Fruit fly (Drosophila melanogaster) whole organism, embryonic: ENCODE results near the gene Naam.
A peak's percentile ranks its signal among the peaks of the same experiment; 100 is the strongest.

Source experiments
- Adf1 ChIP-seq: fragments of 200-800 bp; sonication (Bioruptor generic); IDR thresholded peaks from 2 replicates; pipeline ENCODE4 v1.3.6; 2022; ENCODE audit warnings: missing biosample characterization, missing genetic modification characterization
- CG10209 ChIP-seq: fragments of 200-800 bp; sonication (Bioruptor generic); optimal IDR thresholded peaks from 3 replicates; lab custom pipeline; 2017; ENCODE audit warnings: missing biosample characterization, mild to moderate bottlenecking, missing genetic modification characterization, missing genetic modification reagents
- CG10431 ChIP-seq: fragments of 200-800 bp; sonication (Bioruptor generic); optimal IDR thresholded peaks from 3 replicates; lab custom pipeline; 2018; ENCODE audit warnings: missing biosample characterization, mild to moderate bottlenecking, missing genetic modification characterization
- CG10462 ChIP-seq: fragments of 200-800 bp; sonication (Bioruptor generic); optimal IDR thresholded peaks from 2 replicates; lab custom pipeline; 2016; ENCODE audit warnings: missing biosample characterization, missing genetic modification characterization
- CG11504 ChIP-seq: fragments of 200-800 bp; sonication (Bioruptor generic); optimal IDR thresholded peaks from 3 replicates; lab custom pipeline; 2019; ENCODE audit warnings: missing biosample characterization, mild to moderate bottlenecking, missing genetic modification characterization, moderate library complexity
- CG12236 ChIP-seq: fragments of 200-800 bp; sonication (Bioruptor generic); optimal IDR thresholded peaks from 2 replicates; lab custom pipeline; 2016; ENCODE audit warnings: missing biosample characterization, missing genetic modification characterization
- CG12659 ChIP-seq: fragments of 200-800 bp; sonication (Bioruptor generic); optimal IDR thresholded peaks from 3 replicates; lab custom pipeline; 2017; ENCODE audit warnings: mild to moderate bottlenecking, missing biosample characterization, missing genetic modification reagents, missing genetic modification characterization
- CG13287 ChIP-seq: fragments of 200-800 bp; sonication (Bioruptor generic); IDR thresholded peaks from 2 replicates; pipeline ENCODE4 v1.3.6; 2022; ENCODE audit warnings: missing biosample characterization, missing genetic modification characterization; ENCODE audit not compliant: partially characterized antibody
- CG13424 ChIP-seq: fragments of 200-800 bp; sonication (Bioruptor generic); optimal IDR thresholded peaks from 2 replicates; lab custom pipeline; 2019; ENCODE audit warnings: missing biosample characterization, mild to moderate bottlenecking, missing genetic modification characterization, moderate library complexity
- CG15269 ChIP-seq: fragments of 200-800 bp; sonication (Bioruptor generic); optimal IDR thresholded peaks from 2 replicates; lab custom pipeline; 2018; ENCODE audit warnings: missing biosample characterization, mild to moderate bottlenecking, missing genetic modification characterization, moderate library complexity
- CG16779 ChIP-seq: fragments of 200-800 bp; sonication (Bioruptor generic); IDR thresholded peaks from 2 replicates; pipeline ENCODE4 v1.3.6; 2022; ENCODE audit warnings: missing biosample characterization, missing genetic modification characterization
- CG3281 ChIP-seq: fragments of 200-800 bp; sonication (Bioruptor generic); optimal IDR thresholded peaks from 3 replicates; lab custom pipeline; 2017; ENCODE audit warnings: missing biosample characterization, mild to moderate bottlenecking, missing genetic modification characterization
- CG3838 ChIP-seq: fragments of 200-800 bp; sonication (Bioruptor generic); optimal IDR thresholded peaks from 3 replicates; lab custom pipeline; 2016; ENCODE audit warnings: missing biosample characterization, missing genetic modification characterization
- CG4707 ChIP-seq: fragments of 200-800 bp; sonication (Bioruptor generic); optimal IDR thresholded peaks from 2 replicates; lab custom pipeline; 2018; ENCODE audit warnings: missing biosample characterization, mild to moderate bottlenecking, missing genetic modification characterization, moderate library complexity
- CG6791 ChIP-seq: fragments of 200-800 bp; sonication (Bioruptor generic); IDR thresholded peaks from 3 replicates; pipeline ENCODE4 v1.3.6; 2022; ENCODE audit warnings: missing biosample characterization, missing genetic modification characterization; ENCODE audit not compliant: partially characterized antibody
- CG7786 ChIP-seq: fragments of 200-800 bp; sonication (Bioruptor generic); optimal IDR thresholded peaks from 2 replicates; lab custom pipeline; 2016; ENCODE audit warnings: missing biosample characterization, missing genetic modification characterization
- CG7839 ChIP-seq: fragments of 200-800 bp; sonication (Bioruptor generic); optimal IDR thresholded peaks from 3 replicates; lab custom pipeline; 2018; ENCODE audit warnings: missing biosample characterization, mild to moderate bottlenecking, missing genetic modification characterization, moderate library complexity
- CG8359 ChIP-seq: fragments of 200-800 bp; sonication (Bioruptor generic); optimal IDR thresholded peaks from 2 replicates; lab custom pipeline; 2017; ENCODE audit warnings: missing biosample characterization, mild to moderate bottlenecking, missing genetic modification characterization, borderline replicate concordance
- CG8924 ChIP-seq: fragments of 200-800 bp; optimal IDR thresholded peaks from 3 replicates; lab custom pipeline; 2019; ENCODE audit warnings: missing biosample characterization, mild to moderate bottlenecking, missing genetic modification characterization, moderate library complexity
- CG9876 ChIP-seq: fragments of 200-800 bp; sonication (Bioruptor generic); optimal IDR thresholded peaks from 2 replicates; lab custom pipeline; 2016; ENCODE audit warnings: missing biosample characterization, missing genetic modification characterization
- CTCF ChIP-seq: fragments of 200-800 bp; sonication (Bioruptor generic); optimal IDR thresholded peaks from 2 replicates; lab custom pipeline; 2017; ENCODE audit warnings: missing biosample characterization, mild to moderate bottlenecking, missing genetic modification characterization, moderate library complexity
- CoRest ChIP-seq: fragments of 200-800 bp; sonication (Bioruptor generic); optimal IDR thresholded peaks from 3 replicates; lab custom pipeline; 2018; ENCODE audit warnings: missing biosample characterization, mild to moderate bottlenecking, missing genetic modification characterization, moderate library complexity
- Dek ChIP-seq: fragments of 200-800 bp; sonication (Bioruptor generic); optimal IDR thresholded peaks from 3 replicates; lab custom pipeline; 2019; ENCODE audit warnings: missing biosample characterization, mild to moderate bottlenecking, missing genetic modification characterization, moderate library complexity
- E2f2 ChIP-seq: fragments of 200-800 bp; sonication (Bioruptor generic); IDR thresholded peaks from 2 replicates; pipeline ENCODE4 v1.3.6; 2022; ENCODE audit warnings: missing biosample characterization, missing genetic modification characterization
- HLH4C ChIP-seq: fragments of 200-800 bp; sonication (Bioruptor generic); IDR thresholded peaks from 3 replicates; pipeline ENCODE4 v1.3.6; 2022; ENCODE audit warnings: missing biosample characterization, missing genetic modification characterization; ENCODE audit not compliant: partially characterized antibody
- Hey ChIP-seq: fragments of 200-800 bp; sonication (Bioruptor generic); optimal IDR thresholded peaks from 3 replicates; lab custom pipeline; 2018; ENCODE audit warnings: missing biosample characterization, mild to moderate bottlenecking, missing genetic modification characterization
- PHDP ChIP-seq: fragments of 200-800 bp; sonication (Bioruptor generic); optimal IDR thresholded peaks from 3 replicates; lab custom pipeline; 2018; ENCODE audit warnings: missing biosample characterization, mild to moderate bottlenecking, missing genetic modification characterization, moderate library complexity
- Scr ChIP-seq: fragments of 200-800 bp; sonication (Bioruptor generic); IDR thresholded peaks from 2 replicates; pipeline ENCODE4 v1.3.6; 2022; ENCODE audit warnings: missing biosample characterization, missing genetic modification characterization; ENCODE audit not compliant: partially characterized antibody
- Side ChIP-seq: fragments of 200-800 bp; sonication (Bioruptor generic); optimal IDR thresholded peaks from 2 replicates; lab custom pipeline; 2016; ENCODE audit warnings: missing biosample characterization, missing genetic modification characterization
- TFAM ChIP-seq: fragments of 200-800 bp; sonication (Bioruptor generic); optimal IDR thresholded peaks from 2 replicates; lab custom pipeline; 2017; ENCODE audit warnings: missing biosample characterization, missing genetic modification characterization, inconsistent platforms
- Taf1 ChIP-seq: fragments of 200-800 bp; sonication (Bioruptor generic); IDR thresholded peaks from 2 replicates; pipeline ENCODE4 v1.3.6; 2022; ENCODE audit warnings: missing biosample characterization, missing genetic modification characterization
- Trl ChIP-seq, 3 experiments: fragments of >200 bp in 2 of 3; fragments of 200-800 bp in 1 of 3; sonication (Bioruptor generic) in 1 of 3; optimal IDR thresholded peaks; 2 replicates in 1 of 3; 3 replicates in 2 of 3; lab custom pipeline; 2016 to 2017; ENCODE audit warnings: missing biosample characterization in 1 of 3, missing genetic modification characterization in 1 of 3
- bowl ChIP-seq: fragments of 200-800 bp; sonication (Bioruptor generic); IDR thresholded peaks from 2 replicates; pipeline ENCODE4 v1.3.6; 2022; ENCODE audit warnings: missing biosample characterization, missing genetic modification characterization
- corto ChIP-seq: fragments of 200-800 bp; sonication (Bioruptor generic); optimal IDR thresholded peaks from 2 replicates; lab custom pipeline; 2016; ENCODE audit warnings: missing biosample characterization, mild to moderate bottlenecking, missing genetic modification characterization, moderate library complexity
- crol ChIP-seq: fragments of 200-800 bp; sonication (Bioruptor generic); IDR thresholded peaks from 2 replicates; pipeline ENCODE4 v1.3.6; 2022; ENCODE audit warnings: missing biosample characterization, missing genetic modification characterization
- esg ChIP-seq: fragments of 200-800 bp; sonication (Bioruptor generic); conservative IDR thresholded peaks from 2 replicates; pipeline ENCODE4 v1.3.6; 2022; ENCODE audit warnings: missing biosample characterization, missing genetic modification characterization
- fd64A ChIP-seq: fragments of 200-800 bp; sonication (Bioruptor generic); optimal IDR thresholded peaks from 3 replicates; lab custom pipeline; 2018; ENCODE audit warnings: missing biosample characterization, mild to moderate bottlenecking, missing genetic modification characterization
- fru ChIP-seq: fragments of >200 bp; optimal IDR thresholded peaks from 2 replicates; lab custom pipeline; 2017
- grau ChIP-seq: fragments of 200-800 bp; optimal IDR thresholded peaks from 3 replicates; lab custom pipeline; 2019; ENCODE audit warnings: missing biosample characterization, mild to moderate bottlenecking, missing genetic modification characterization, moderate library complexity
- hb ChIP-seq: fragments of 200-800 bp; sonication (Bioruptor generic); IDR thresholded peaks from 3 replicates; pipeline ENCODE4 v1.3.6; 2022; ENCODE audit warnings: missing biosample characterization, missing genetic modification characterization; ENCODE audit not compliant: partially characterized antibody
- mam ChIP-seq: fragments of 200-800 bp; sonication (Bioruptor generic); optimal IDR thresholded peaks from 3 replicates; lab custom pipeline; 2016; ENCODE audit warnings: missing biosample characterization, missing genetic modification characterization
- nerfin-2 ChIP-seq: fragments of 200-800 bp; sonication (Bioruptor generic); IDR thresholded peaks from 2 replicates; pipeline ENCODE4 v1.3.6; 2022; ENCODE audit warnings: missing biosample characterization, missing genetic modification characterization; ENCODE audit not compliant: partially characterized antibody
- ro ChIP-seq: fragments of 200-800 bp; sonication (Bioruptor generic); IDR thresholded peaks from 2 replicates; pipeline ENCODE4 v1.3.6; 2022; ENCODE audit warnings: missing biosample characterization, missing genetic modification characterization
- run ChIP-seq: fragments of 200-800 bp; sonication (Bioruptor generic); optimal IDR thresholded peaks from 3 replicates; lab custom pipeline; 2018; ENCODE audit warnings: missing biosample characterization, mild to moderate bottlenecking, missing genetic modification characterization
- schlank ChIP-seq: fragments of 200-800 bp; sonication (Bioruptor generic); optimal IDR thresholded peaks from 2 replicates; lab custom pipeline; 2018; ENCODE audit warnings: missing biosample characterization, mild to moderate bottlenecking, missing genetic modification characterization
- slbo ChIP-seq: fragments of 200-800 bp; sonication (Bioruptor generic); IDR thresholded peaks from 2 replicates; pipeline ENCODE4 v1.3.6; 2022; ENCODE audit warnings: missing biosample characterization, missing genetic modification characterization
- sna ChIP-seq: fragments of 200-800 bp; sonication (Bioruptor generic); IDR thresholded peaks from 2 replicates; pipeline ENCODE4 v1.3.6; 2022; ENCODE audit warnings: missing biosample characterization, missing genetic modification characterization; ENCODE audit not compliant: partially characterized antibody
- sug ChIP-seq: fragments of 200-800 bp; optimal IDR thresholded peaks from 2 replicates; lab custom pipeline; 2019; ENCODE audit warnings: missing biosample characterization, mild to moderate bottlenecking, missing genetic modification characterization, moderate library complexity
- tna ChIP-seq: fragments of 200-800 bp; sonication (Bioruptor generic); IDR thresholded peaks from 2 replicates; pipeline ENCODE4 v1.3.6; 2022; ENCODE audit warnings: missing biosample characterization, missing genetic modification characterization; ENCODE audit not compliant: partially characterized antibody
- vnd ChIP-seq: fragments of 200-800 bp; sonication (Bioruptor generic); IDR thresholded peaks from 3 replicates; pipeline ENCODE4 v1.3.6; 2022; ENCODE audit warnings: missing biosample characterization, missing genetic modification characterization; ENCODE audit not compliant: partially characterized antibody

The Naam gene

dm6 chr3R:19672136-19672535, 886 bp downstream of the Naam start (continued):
- no peak for TF ChIP-seq nerfin-2 (GFP tag; lab: Robert Waterston, UW)
- TF ChIP-seq vnd (GFP tag; lab: Robert Waterston, UW) = 0 out of 3 replicates have a peak, but pooled peaks have one; percentile 30
- no peak for TF ChIP-seq CG4707 (GFP tag; lab: Kevin White, UChicago)
- TF ChIP-seq TFAM = no peak
- TF ChIP-seq CG11504 (tag; lab: Kevin White, UChicago) = no peak
- no peak for TF ChIP-seq bowl (GFP tag; lab: Robert Waterston, UW)
- no peak for TF ChIP-seq CG8359 (GFP tag; lab: Kevin White, UChicago)
- no peak for TF ChIP-seq CG8924 (tag; lab: Kevin White, UChicago)
- no peak for TF ChIP-seq run (tag; lab: Kevin White, UChicago)
- no peak for TF ChIP-seq schlank (tag; lab: Kevin White, UChicago)
- TF ChIP-seq Hey (tag; lab: Kevin White, UChicago) = no peak
- TF ChIP-seq tna (GFP tag; lab: Robert Waterston, UW) = peak; percentile 58; the same call in 1 of the 2 replicates
- TF ChIP-seq sna (GFP tag; lab: Robert Waterston, UW) = peak; percentile 32; the same call in 1 of the 2 replicates
- peak; percentile 55; the same call in 2 of the 3 replicates for TF ChIP-seq HLH4C
- TF ChIP-seq CG13287 = 0 out of 2 replicates have a peak, but pooled peaks have one; percentile 3
- TF ChIP-seq CG12236 (GFP tag; lab: Kevin White, UChicago) = no peak
- TF ChIP-seq CG6791 = peak; percentile 37; the same call in 1 of the 3 replicates
- 0 out of 3 replicates have a peak, but pooled peaks have one; percentile 55 for TF ChIP-seq hb
- peak; percentile 59 for TF ChIP-seq Scr (GFP tag; lab: Robert Waterston, UW)
- TF ChIP-seq, all 482 proteins: peak for 20

- TF ChIP-seq CG10209 (GFP tag; lab: Kevin White, UChicago) = no peak
- no peak for TF ChIP-seq CoRest
- TF ChIP-seq CG10462 (GFP tag; lab: Kevin White, UChicago) = no peak
- TF ChIP-seq CG7839 (tag; lab: Kevin White, UChicago) = peak; percentile 20
- TF ChIP-seq esg (GFP tag; lab: Robert Waterston, UW) = no peak
- TF ChIP-seq fru (lab: Kevin White, UChicago) = no peak
- TF ChIP-seq CG3838 (GFP tag; lab: Kevin White, UChicago) = no peak
- peak; percentile 41; the same call in 1 of the 2 replicates for TF ChIP-seq slbo
- no peak for TF ChIP-seq E2f2
- TF ChIP-seq CG13424 = no peak
- TF ChIP-seq sug (tag; lab: Kevin White, UChicago) = no peak
- peak; percentile 19 for TF ChIP-seq CG15269 (tag; lab: Kevin White, UChicago)
- TF ChIP-seq CG12659 = no peak
- TF ChIP-seq Side = no peak
- no peak for TF ChIP-seq run (tag; lab: Kevin White, UChicago)
- no peak for TF ChIP-seq Adf1
- TF ChIP-seq CTCF = no peak
- no peak for TF ChIP-seq ro (GFP tag; lab: Robert Waterston, UW)
- peak; percentile 5 for TF ChIP-seq PHDP (tag; lab: Kevin White, UChicago)
- TF ChIP-seq Trl (optimal IDR thresholded peaks at IDR 0.05; lab: Kevin White, UChicago) = no peak
- no peak for TF ChIP-seq Trl (GFP tag; optimal IDR thresholded peaks at IDR 0.05; lab: Kevin White, UChicago)
- no peak for TF ChIP-seq CG9876 (GFP tag; lab: Kevin White, UChicago)
- TF ChIP-seq CG3281 (GFP tag; lab: Kevin White, UChicago) = peak; percentile 13
- TF ChIP-seq fd64A (GFP tag; lab: Kevin White, UChicago) = no peak
- TF ChIP-seq Dek = no peak
- no peak for TF ChIP-seq CG10431 (GFP tag; lab: Kevin White, UChicago)
- TF ChIP-seq mam (GFP tag; lab: Kevin White, UChicago) = peak; percentile 6
- TF ChIP-seq grau = peak; percentile 11
- no peak for TF ChIP-seq corto
- no peak for TF ChIP-seq CG7786 (GFP tag; lab: Kevin White, UChicago)
- TF ChIP-seq Taf1 (GFP tag; lab: Robert Waterston, UW) = no peak
- TF ChIP-seq CG16779 = no peak
- TF ChIP-seq crol = no peak
Measured at dm6 chr3R:19672905-19673304, 1.7 kb downstream of the Naam start.
